Worm (Caenorhabditis elegans): ENCODE measurements around the gene F58H1.6.

ce11 chrV:11946818-11947217 is 4.4 kb downstream of the F58H1.6 start:
- no peak for TF ChIP-seq K09A11.1 (tag; optimal IDR thresholded peaks at IDR 0.05; ENCODE audit: insufficient read depth)
- no peak for TF ChIP-seq ceh-19 (GFP tag; optimal IDR thresholded peaks at IDR 0.05)
- no peak for TF ChIP-seq dve-1 (tag; optimal IDR thresholded peaks at IDR 0.05)
- no peak for TF ChIP-seq ttx-3 (tag; optimal IDR thresholded peaks at IDR 0.05)
- no peak for TF ChIP-seq ceh-9 (tag; optimal IDR thresholded peaks at IDR 0.05)
- no peak for TF ChIP-seq pag-3 (tag; optimal IDR thresholded peaks at IDR 0.05; ENCODE audit: borderline replicate concordance)
- no peak for TF ChIP-seq ztf-16 (tag; optimal IDR thresholded peaks at IDR 0.05)
- TF ChIP-seq pha-4 (tag; optimal IDR thresholded peaks at IDR 0.05), result no peak
